Fruit fly (Drosophila melanogaster) whole organism, embryonic: ENCODE data around the gene TotB.

Experiments
- CG13424 ChIP-seq: fragments of 200-800 bp; sonication (Bioruptor generic); optimal IDR thresholded peaks from 2 replicates; lab custom pipeline; 2019; ENCODE audit warnings: missing biosample characterization, mild to moderate bottlenecking, missing genetic modification characterization, moderate library complexity
- CG18619 ChIP-seq: fragments of 200-800 bp; sonication (Bioruptor generic); optimal IDR thresholded peaks from 3 replicates; lab custom pipeline; 2017; ENCODE audit warnings: missing biosample characterization, mild to moderate bottlenecking, missing genetic modification characterization
- CG7928 ChIP-seq: fragments of 200-800 bp; sonication (Bioruptor generic); optimal IDR thresholded peaks from 2 replicates; lab custom pipeline; 2017; ENCODE audit warnings: missing biosample characterization, mild to moderate bottlenecking, missing genetic modification characterization
- Dref ChIP-seq: fragments of 200-800 bp; sonication (Bioruptor generic); IDR thresholded peaks from 2 replicates; pipeline ENCODE4 v1.3.6; 2022; ENCODE audit warnings: missing biosample characterization, missing genetic modification characterization
- Poxn ChIP-seq: fragments of 200-800 bp; sonication (Bioruptor generic); IDR thresholded peaks from 2 replicates; pipeline ENCODE4 v1.3.6; 2022; ENCODE audit warnings: missing biosample characterization, missing genetic modification characterization
- Ptx1 ChIP-seq: fragments of 200-800 bp; sonication (Bioruptor generic); IDR thresholded peaks from 2 replicates; pipeline ENCODE4 v1.3.6; 2022; ENCODE audit warnings: missing biosample characterization, missing genetic modification characterization
- Taf1 ChIP-seq: fragments of 200-800 bp; sonication (Bioruptor generic); IDR thresholded peaks from 2 replicates; pipeline ENCODE4 v1.3.6; 2022; ENCODE audit warnings: missing biosample characterization, missing genetic modification characterization
- ara ChIP-seq: fragments of 200-800 bp; sonication (Bioruptor generic); IDR thresholded peaks from 2 replicates; pipeline ENCODE4 v1.3.6; 2022; ENCODE audit warnings: missing biosample characterization, missing genetic modification characterization
- gfzf ChIP-seq: fragments of 200-800 bp; sonication (Bioruptor generic); optimal IDR thresholded peaks from 2 replicates; lab custom pipeline; 2016; ENCODE audit warnings: missing biosample characterization, mild to moderate bottlenecking, missing genetic modification characterization, moderate library complexity
- inv ChIP-seq: fragments of 200-800 bp; sonication (Bioruptor generic); IDR thresholded peaks from 2 replicates; pipeline ENCODE4 v1.3.6; 2022; ENCODE audit warnings: missing biosample characterization, missing genetic modification characterization; ENCODE audit not compliant: partially characterized antibody
- nau ChIP-seq: fragments of 200-800 bp; sonication (Bioruptor generic); optimal IDR thresholded peaks from 3 replicates; lab custom pipeline; 2017; ENCODE audit warnings: missing biosample characterization, mild to moderate bottlenecking, missing genetic modification characterization, missing genetic modification reagents
- peb ChIP-seq: fragments of 200-800 bp; sonication (Bioruptor generic); IDR thresholded peaks from 2 replicates; pipeline ENCODE4 v1.3.6; 2022; ENCODE audit warnings: missing biosample characterization, missing genetic modification characterization

- TF ChIP-seq CG7928 (no peak), CG13424 (no peak), peb (GFP tag; lab: Robert Waterston, UW) (no peak), gfzf (no peak), Taf1 (no peak), nau (no peak), Ptx1 (no peak), ara (no peak), Poxn (GFP tag; lab: Robert Waterston, UW) (no peak), inv (no peak), Dref (GFP tag; lab: Robert Waterston, UW) (no peak), CG18619 (no peak)
Observed at dm6 chr3R:20830963-20831362, 42.8 kb upstream of the TotB start, which contains the start of gene CG31223.
